Worm (Caenorhabditis elegans): ENCODE data around the gene F08D12.12.

F08D12.12 gene

DNA sequence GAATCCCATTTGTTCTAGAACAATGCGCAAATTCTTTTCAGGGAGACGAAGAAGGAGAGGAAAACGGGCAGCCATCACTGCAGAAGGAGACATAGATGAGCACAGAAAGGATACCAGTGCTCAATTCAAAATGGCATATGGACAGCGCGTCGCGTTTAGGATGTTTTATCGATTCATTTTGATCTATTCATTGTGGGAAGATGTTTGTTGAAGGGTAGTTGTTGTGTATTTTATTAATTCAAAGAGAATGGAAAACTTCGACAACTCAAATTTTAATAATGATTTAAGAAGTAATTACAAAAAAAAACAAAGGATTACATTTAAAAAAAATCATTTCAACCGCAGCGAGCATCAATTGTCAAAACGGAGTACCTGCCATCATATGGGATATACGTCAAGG lies 14.7 kb downstream of the F08D12.12 start, which contains the start of gene sdz-10:
Gene sdz-10, minus strand, starts transcription at position 101 of the 400 bp plus-strand sequence.
- TF ChIP-seq nhr-12 (tag; optimal IDR thresholded peaks at IDR 0.05), result no peak
- TF ChIP-seq mef-2 (tag; optimal IDR thresholded peaks at IDR 0.05), result no peak
- TF ChIP-seq hlh-17 (GFP tag; optimal IDR thresholded peaks at IDR 0.05; ENCODE audit: borderline replicate concordance), result no peak
- TF ChIP-seq zip-4 (GFP tag; optimal IDR thresholded peaks at IDR 0.05), result no peak
- no peak for TF ChIP-seq unc-30 (tag; optimal IDR thresholded peaks at IDR 0.05)
- no peak for TF ChIP-seq lin-15B (tag; optimal IDR thresholded peaks at IDR 0.05)
- no peak for TF ChIP-seq isw-1 (GFP tag; IDR thresholded peaks at IDR 0.05)
- no peak for TF ChIP-seq nhr-84 (tag; optimal IDR thresholded peaks at IDR 0.05)
- TF ChIP-seq nhr-11 (tag; optimal IDR thresholded peaks at IDR 0.05), result no peak
- TF ChIP-seq C04F5.9 (tag; optimal IDR thresholded peaks at IDR 0.05), result no peak
- no peak for TF ChIP-seq hlh-4 (tag; optimal IDR thresholded peaks at IDR 0.05)
- no peak for TF ChIP-seq dpl-1 (GFP tag; optimal IDR thresholded peaks at IDR 0.05)
- TF ChIP-seq nhr-76 (tag; optimal IDR thresholded peaks at IDR 0.05), result no peak
- TF ChIP-seq pax-3 (tag; optimal IDR thresholded peaks at IDR 0.05), result no peak
- TF ChIP-seq unc-130 (tag; optimal IDR thresholded peaks at IDR 0.05), result no peak
- TF ChIP-seq fos-1 (tag; optimal IDR thresholded peaks at IDR 0.05), result no peak

DNA sequence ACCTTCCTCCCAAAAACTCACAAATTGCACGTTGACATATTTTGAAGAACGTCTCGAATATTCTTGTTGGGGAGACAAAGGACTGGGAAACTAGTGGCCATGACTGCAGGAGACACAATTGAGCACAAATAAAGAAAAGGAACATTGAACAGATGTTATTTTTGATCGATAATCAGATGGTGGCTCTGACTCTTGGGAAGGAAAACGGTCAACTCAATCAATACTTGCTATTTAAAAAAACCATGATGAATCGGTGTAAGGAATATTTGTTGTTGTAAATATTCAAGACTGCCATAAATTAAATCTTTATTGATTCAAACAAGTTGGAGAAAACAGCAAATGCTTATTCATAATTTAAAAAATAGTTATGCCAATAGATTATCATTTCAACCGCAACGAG lies 16.1 kb downstream of the F08D12.12 start, which contains the start of gene fbxb-105:
Gene fbxb-105, minus strand, starts transcription at position 101 of the 400 bp plus-strand sequence.
- no peak for TF ChIP-seq pax-3 (tag; optimal IDR thresholded peaks at IDR 0.05)
- TF ChIP-seq lin-14 (GFP tag; optimal IDR thresholded peaks at IDR 0.05), result no peak
- TF ChIP-seq ceh-88 (GFP tag; IDR thresholded peaks at IDR 0.05), result no peak
- TF ChIP-seq ceh-8 (GFP tag; optimal IDR thresholded peaks at IDR 0.05), result no peak
- TF ChIP-seq pag-3 (tag; optimal IDR thresholded peaks at IDR 0.05; ENCODE audit: borderline replicate concordance, insufficient read depth), result no peak
- no peak for TF ChIP-seq ces-1 (GFP tag; optimal IDR thresholded peaks at IDR 0.05)
- no peak for TF ChIP-seq nhr-11 (tag; optimal IDR thresholded peaks at IDR 0.05)
- TF ChIP-seq irx-1 (tag; optimal IDR thresholded peaks at IDR 0.05), result no peak
- no peak for TF ChIP-seq ceh-82 (tag; optimal IDR thresholded peaks at IDR 0.05)
- TF ChIP-seq grh-1 (GFP tag; IDR thresholded peaks at IDR 0.05), result no peak
- TF ChIP-seq vab-15 (tag; optimal IDR thresholded peaks at IDR 0.05), result no peak
- no peak for TF ChIP-seq Y116A8C.19 (tag; optimal IDR thresholded peaks at IDR 0.05; ENCODE audit: borderline replicate concordance)

DNA sequence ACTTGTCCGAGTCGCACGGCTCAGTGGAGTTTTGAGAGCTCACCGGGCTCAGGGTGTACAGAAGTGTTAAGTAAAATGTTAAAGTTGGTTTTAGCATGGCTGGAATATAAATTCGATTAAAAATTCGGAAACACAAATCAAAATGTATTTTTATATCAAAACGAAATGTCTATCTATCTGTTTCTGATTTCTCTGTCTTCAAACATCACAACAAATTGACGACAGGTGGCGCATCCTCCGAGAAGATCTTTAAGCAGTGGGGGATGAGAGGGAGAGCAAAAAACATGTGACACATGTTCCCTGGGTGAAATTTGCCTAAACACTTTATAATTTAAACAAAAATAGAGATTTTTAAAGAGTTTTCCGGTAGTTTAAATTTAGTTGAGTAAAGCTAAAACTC lies 17.9 kb downstream of the F08D12.12 start, which contains the start of gene F08D12.7:
Gene F08D12.7, minus strand, starts transcription at position 101 of the 400 bp plus-strand sequence.
- TF ChIP-seq zip-4 (GFP tag; optimal IDR thresholded peaks at IDR 0.05) (no peak), rnt-1 (tag; optimal IDR thresholded peaks at IDR 0.05) (peak; percentile 8)

DNA sequence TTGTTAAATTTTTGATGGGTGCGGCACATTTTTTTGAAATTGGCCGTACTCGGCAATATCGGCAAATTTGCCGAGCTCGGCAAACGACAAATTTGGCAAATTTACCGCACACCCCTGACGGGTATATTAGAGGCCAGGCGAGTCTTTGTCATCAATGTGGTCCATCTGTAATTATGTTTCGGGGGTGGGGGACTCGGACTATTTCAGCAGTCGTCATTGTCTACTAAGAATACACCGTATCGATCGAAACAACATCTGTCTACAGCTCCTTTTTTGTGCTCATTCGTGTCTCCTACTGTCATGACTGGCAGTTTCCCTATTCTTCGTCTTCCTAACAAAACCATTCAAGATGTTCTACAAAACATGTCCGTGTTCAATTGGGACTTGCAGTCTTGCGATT lies 20.6 kb downstream of the F08D12.12 start, which contains the start of gene F08D12.15:
Gene F08D12.15, plus strand, starts transcription at position 301 of the 400 bp plus-strand sequence.
- no peak for TF ChIP-seq nhr-85 (tag)
- no peak for TF ChIP-seq nhr-237 (tag; optimal IDR thresholded peaks at IDR 0.05)
- TF ChIP-seq lir-3 (tag; optimal IDR thresholded peaks at IDR 0.05; ENCODE audit: poor library complexity), result no peak
- TF ChIP-seq aha-1 (tag; optimal IDR thresholded peaks at IDR 0.05), result no peak
- no peak for TF ChIP-seq unc-130 (tag; optimal IDR thresholded peaks at IDR 0.05)
- no peak for TF ChIP-seq C16A3.4 (tag; optimal IDR thresholded peaks at IDR 0.05)
- no peak for TF ChIP-seq unc-98 (GFP tag; IDR thresholded peaks at IDR 0.05)
- no peak for TF ChIP-seq mef-2 (tag; optimal IDR thresholded peaks at IDR 0.05)
- no peak for TF ChIP-seq elt-3 (tag; optimal IDR thresholded peaks at IDR 0.05)
- no peak for TF ChIP-seq ama-1 (optimal IDR thresholded peaks at IDR 0.05)

DNA sequence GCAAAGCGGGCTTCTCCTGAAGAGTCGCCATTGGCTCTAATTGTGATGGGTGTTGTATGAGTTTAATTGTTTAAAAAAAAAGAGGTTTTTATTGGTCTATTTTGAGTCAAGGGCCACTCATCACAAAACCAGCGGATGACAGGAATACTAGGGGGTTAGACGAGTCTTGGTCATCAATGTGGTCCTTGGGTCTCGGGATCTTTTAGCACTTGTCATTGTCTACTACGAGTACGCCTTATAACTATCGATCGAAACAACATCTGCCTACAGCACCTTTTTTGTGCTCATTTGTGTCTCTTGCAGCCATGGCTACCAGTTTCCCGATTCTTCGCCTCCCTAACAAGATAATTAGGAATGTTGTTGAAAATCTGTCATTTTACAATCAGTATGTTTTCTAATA lies 22.2 kb downstream of the F08D12.12 start, which contains the start of gene fbxb-108:
Gene fbxb-108, plus strand, starts transcription at position 301 of the 400 bp plus-strand sequence.
- TF ChIP-seq lir-3 (tag; optimal IDR thresholded peaks at IDR 0.05; ENCODE audit: poor library complexity) (no peak), unc-62 (GFP tag; optimal IDR thresholded peaks at IDR 0.05) (no peak), grh-1 (GFP tag; IDR thresholded peaks at IDR 0.05) (no peak), lin-15B (tag; optimal IDR thresholded peaks at IDR 0.05) (no peak), pqm-1 (tag; optimal IDR thresholded peaks at IDR 0.05) (no peak), ets-5 (GFP tag; IDR thresholded peaks at IDR 0.05) (no peak), mep-1 (tag; optimal IDR thresholded peaks at IDR 0.05) (no peak), hlh-4 (tag; optimal IDR thresholded peaks at IDR 0.05) (no peak), ceh-88 (GFP tag; IDR thresholded peaks at IDR 0.05) (no peak), sox-4 (tag; optimal IDR thresholded peaks at IDR 0.05) (no peak), lsy-2 (tag; optimal IDR thresholded peaks at IDR 0.05) (no peak)
